Worm (Caenorhabditis elegans): ENCODE results near the gene F59B10.4.
A peak's percentile ranks its signal among the peaks of the same experiment; 100 is the strongest.

- no peak for TF ChIP-seq fkh-10 (GFP tag; optimal IDR thresholded peaks at IDR 0.05)
- peak; percentile 70 for TF ChIP-seq ama-1 (optimal IDR thresholded peaks at IDR 0.05)
- no peak for TF ChIP-seq mdl-1 (tag; optimal IDR thresholded peaks at IDR 0.05)
- peak; percentile 16 for TF ChIP-seq nfya-1 (tag; optimal IDR thresholded peaks at IDR 0.05; ENCODE audit: insufficient read depth)
- no peak for TF ChIP-seq ceh-28 (tag; optimal IDR thresholded peaks at IDR 0.05)
- no peak for TF ChIP-seq jun-1 (tag; optimal IDR thresholded peaks at IDR 0.05)
- no peak for TF ChIP-seq ztf-4 (tag; optimal IDR thresholded peaks at IDR 0.05)
- no peak for TF ChIP-seq nhr-12 (tag; optimal IDR thresholded peaks at IDR 0.05)
Measured at ce11 chrII:10545924-10546783, 27.2 kb upstream of the F59B10.4 start.
